Fruit fly (Drosophila melanogaster) ovary, adult (tissue): ENCODE measurements around the gene CG14072.

Source experiments
- CG17801 ChIP-seq: fragments of 200-800 bp; optimal IDR thresholded peaks from 2 replicates; lab custom pipeline; 2019; ENCODE audit warnings: missing biosample characterization, mild to moderate bottlenecking, missing genetic modification characterization, moderate library complexity; ENCODE audit not compliant: partially characterized antibody

The CG14072 gene

dm6 chr2L:10976046-10976863 lies 39.8 kb downstream of the CG14072 start, which contains the start of the genes ATPsynG and SCAR:
ATPsynG (minus strand) TSS chr2L:10976399.
SCAR (plus strand) TSS chr2L:10976772.
- no peak for TF ChIP-seq CG17801 (GFP tag; lab: Kevin White, UChicago)

- peak; percentile 1 for TF ChIP-seq CG17801 (GFP tag; lab: Kevin White, UChicago)
Measured at dm6 chr2L:10976864-10977586, 40.6 kb downstream of the CG14072 start.

- peak; percentile 54 for TF ChIP-seq CG17801 (GFP tag; lab: Kevin White, UChicago)
Measured at dm6 chr2L:10986138-10986537, 49.7 kb downstream of the CG14072 start.

dm6 chr2L:10987370-10987853 lies 51.0 kb downstream of the CG14072 start, which contains the start of the genes piwi and CG12253:
piwi (minus strand) TSS chr2L:10987420.
CG12253 (plus strand) TSS chr2L:10987806.
- peak; percentile 6 for TF ChIP-seq CG17801 (GFP tag; lab: Kevin White, UChicago)
